Worm (Caenorhabditis elegans): ENCODE data around the gene csa-1.

DNA sequence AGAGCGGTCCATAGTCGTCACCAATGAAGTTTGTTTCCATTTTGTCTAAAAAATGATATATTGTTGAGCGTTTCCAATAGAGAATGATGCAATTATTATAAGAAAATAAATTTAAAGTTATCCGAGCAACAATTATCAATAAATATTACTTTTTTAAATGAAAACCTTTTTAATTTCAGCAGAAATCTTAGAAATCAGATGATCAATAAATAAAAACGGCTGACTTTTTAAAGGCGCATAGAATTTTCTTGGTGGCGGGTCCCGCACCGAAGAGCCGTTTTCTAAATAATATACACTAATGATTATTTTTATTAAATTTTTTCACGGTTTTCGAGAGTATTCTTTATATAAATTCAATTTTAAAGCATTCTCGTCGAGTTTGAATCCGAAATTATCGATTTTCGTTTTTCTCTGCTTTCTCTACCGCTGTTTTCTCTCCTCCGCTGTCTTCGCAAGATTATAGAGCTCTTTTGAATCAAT lies 3.4 kb upstream of the csa-1 start, which contains the start of gene rab-39:
- TF ChIP-seq unc-86 (tag; optimal IDR thresholded peaks at IDR 0.05), result no peak
- TF ChIP-seq unc-62 (GFP tag; optimal IDR thresholded peaks at IDR 0.05), result no peak
- no peak for TF ChIP-seq aha-1 (tag; optimal IDR thresholded peaks at IDR 0.05)
- TF ChIP-seq nhr-76 (tag; optimal IDR thresholded peaks at IDR 0.05), result no peak
- no peak for TF ChIP-seq hlh-17 (GFP tag; optimal IDR thresholded peaks at IDR 0.05; ENCODE audit: borderline replicate concordance)
- no peak for TF ChIP-seq lin-39 (tag; optimal IDR thresholded peaks at IDR 0.05)
- no peak for TF ChIP-seq fkh-10 (GFP tag; optimal IDR thresholded peaks at IDR 0.05)
- no peak for TF ChIP-seq snpc-4 (tag; optimal IDR thresholded peaks at IDR 0.05)

Data from whole organism, L1 larva.